Worm (Caenorhabditis elegans) whole organism, L4/young adult: ENCODE data around the gene srz-10.

Experiments used
- W03F9.2 ChIP-seq: fragments of 150-350 bp; optimal IDR thresholded peaks from 2 replicates; lab custom pipeline; 2014; ENCODE audit warnings: missing biosample characterization, missing genetic modification characterization
- him-1 ChIP-seq: sonication (generic microtip); optimal IDR thresholded peaks from 2 replicates; lab custom pipeline; 2016; ENCODE audit warnings: missing genotype, missing genetic modification reagents, missing genetic modification characterization, missing compliant biosample characterization

DNA sequence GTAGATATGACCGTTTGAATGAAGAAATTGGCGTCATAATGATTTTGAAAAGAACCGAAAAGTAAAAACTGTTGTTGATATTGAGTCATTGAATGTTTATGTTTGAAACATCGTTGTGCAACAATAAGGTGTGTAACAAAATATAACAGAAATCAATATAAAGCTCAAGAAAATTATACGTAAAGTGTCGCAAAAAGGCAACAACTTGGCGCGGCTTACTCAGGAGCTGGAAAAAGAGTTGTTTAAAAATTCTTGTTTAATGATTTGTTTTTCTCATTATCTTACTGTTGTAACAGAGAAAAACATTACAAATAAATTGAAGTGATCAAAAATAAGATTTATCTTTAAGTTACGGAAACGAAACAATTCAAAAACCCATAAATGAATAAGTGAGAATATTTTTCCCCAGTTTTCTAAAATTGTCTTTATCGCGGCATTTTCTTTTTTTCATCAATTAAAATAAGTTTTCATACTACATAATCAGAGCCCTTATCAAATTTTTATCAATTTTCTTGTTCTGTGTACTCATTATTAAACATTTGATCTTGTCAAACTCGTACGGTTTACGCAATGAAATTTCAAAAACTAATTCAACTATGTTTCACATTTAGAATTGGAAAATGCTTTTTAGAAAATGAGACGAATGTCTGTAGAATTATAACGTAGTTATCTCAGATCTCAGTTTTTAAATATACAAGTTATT is 19.0 kb upstream of the srz-10 start, which contains the start of gene ZK1037.6:
- no peak for TF ChIP-seq W03F9.2
- TF ChIP-seq him-1 (tag; lab: Kevin White, UChicago) = no peak
